Fruit fly (Drosophila melanogaster) whole organism, wandering third instar larva: Measurements from ENCODE around the gene UQCR-6.4L.

Source experiments
- Abd-B ChIP-seq: fragments of >200 bp; optimal IDR thresholded peaks from 2 replicates; lab custom pipeline; 2017; ENCODE audit warnings: missing biosample characterization, missing genetic modification characterization
- CG32264 ChIP-seq: fragments of 200-800 bp; sonication (Bioruptor generic); optimal IDR thresholded peaks from 2 replicates; lab custom pipeline; 2016; ENCODE audit warnings: missing biosample characterization, missing genetic modification characterization
- CG9705 ChIP-seq: fragments of 200-800 bp; sonication (Bioruptor generic); optimal IDR thresholded peaks from 2 replicates; lab custom pipeline; 2018; ENCODE audit warnings: missing biosample characterization, mild to moderate bottlenecking, missing genetic modification characterization
- CrebA ChIP-seq: fragments of 200-800 bp; sonication (Bioruptor generic); optimal IDR thresholded peaks from 2 replicates; lab custom pipeline; 2016; ENCODE audit warnings: missing biosample characterization, mild to moderate bottlenecking, missing genetic modification characterization, borderline replicate concordance
- Dfd ChIP-seq: fragments of >200 bp; optimal IDR thresholded peaks from 2 replicates; lab custom pipeline; 2017; ENCODE audit warnings: missing biosample characterization, missing genetic modification characterization
- Dif ChIP-seq: fragments of 200-275, 200-300 bp; sonication (Bioruptor generic); optimal IDR thresholded peaks from 2 replicates; lab custom pipeline; 2018; ENCODE audit warnings: missing biosample characterization, missing genetic modification characterization; ENCODE audit not compliant: partially characterized antibody
- GATAd ChIP-seq: sonication (Bioruptor generic); optimal IDR thresholded peaks from 2 replicates; lab custom pipeline; 2016; ENCODE audit warnings: missing biosample characterization, missing genetic modification characterization
- HLH106 ChIP-seq: fragments of 200-800 bp; optimal IDR thresholded peaks from 3 replicates; lab custom pipeline; 2019; ENCODE audit warnings: missing biosample characterization, mild to moderate bottlenecking, missing genetic modification characterization, moderate library complexity
- Hnf4 ChIP-seq: fragments of 200-800 bp; sonication (Bioruptor generic); optimal IDR thresholded peaks from 2 replicates; lab custom pipeline; 2016; ENCODE audit warnings: missing biosample characterization, mild to moderate bottlenecking, missing genetic modification characterization
- Hr78 ChIP-seq: fragments of >200 bp; optimal IDR thresholded peaks from 2 replicates; lab custom pipeline; 2017; ENCODE audit warnings: missing biosample characterization, missing genetic modification characterization
- Hr83 ChIP-seq: fragments of 200-300 bp; sonication (Bioruptor generic); optimal IDR thresholded peaks from 2 replicates; lab custom pipeline; 2016; ENCODE audit warnings: missing biosample characterization, mild to moderate bottlenecking, missing genetic modification characterization, moderate library complexity; ENCODE audit not compliant: poor library complexity, severe bottlenecking
- Jra ChIP-seq: sonication (Bioruptor generic); optimal IDR thresholded peaks from 2 replicates; lab custom pipeline; 2016; ENCODE audit warnings: missing biosample characterization, missing genetic modification characterization
- Mio ChIP-seq: sonication (Bioruptor generic); optimal IDR thresholded peaks from 2 replicates; lab custom pipeline; 2016; ENCODE audit warnings: missing biosample characterization, missing genetic modification characterization
- Myc ChIP-seq: fragments of >200 bp; optimal IDR thresholded peaks from 2 replicates; lab custom pipeline; 2017
- N ChIP-seq: fragments of >200 bp; optimal IDR thresholded peaks from 2 replicates; lab custom pipeline; 2018; ENCODE audit warnings: missing biosample characterization, missing external identifiers, missing genetic modification characterization
- OdsH ChIP-seq: fragments of 200-800 bp; sonication (Bioruptor generic); optimal IDR thresholded peaks from 2 replicates; lab custom pipeline; 2016; ENCODE audit warnings: missing biosample characterization, mild to moderate bottlenecking, missing genetic modification characterization
- Rel ChIP-seq, 2 experiments: fragments of 200-800 bp; sonication (Bioruptor generic) in 1 of 2; optimal IDR thresholded peaks; 2 replicates in 1 of 2; 3 replicates in 1 of 2; lab custom pipeline; 2016 to 2019; ENCODE audit warnings: mild to moderate bottlenecking in 2 of 2, missing biosample characterization in 2 of 2, missing genetic modification characterization in 2 of 2, moderate library complexity in 1 of 2
- Sp1 ChIP-seq: fragments of 200-800 bp; sonication (Bioruptor generic); optimal IDR thresholded peaks from 3 replicates; lab custom pipeline; 2019; ENCODE audit warnings: missing biosample characterization, mild to moderate bottlenecking, missing genetic modification characterization, moderate library complexity
- Vsx2 ChIP-seq: fragments of 200-300, 225-300 bp; sonication (Bioruptor generic); optimal IDR thresholded peaks from 2 replicates; lab custom pipeline; 2018; ENCODE audit warnings: missing biosample characterization, missing genetic modification characterization; ENCODE audit not compliant: partially characterized antibody
- br ChIP-seq: fragments of 200-800 bp; sonication (Bioruptor generic); optimal IDR thresholded peaks from 2 replicates; lab custom pipeline; 2016; ENCODE audit warnings: missing biosample characterization, missing genetic modification characterization
- brk ChIP-seq: fragments of 200-800 bp; sonication (Bioruptor generic); optimal IDR thresholded peaks from 2 replicates; lab custom pipeline; 2016; ENCODE audit warnings: missing biosample characterization, mild to moderate bottlenecking, missing genetic modification characterization
- dl ChIP-seq, 2 experiments: fragments of 175-275, 200-275 bp in 1 of 2; fragments of 200-275 bp in 1 of 2; sonication (Bioruptor generic); optimal IDR thresholded peaks; lab custom pipeline; 2018; ENCODE audit warnings: mild to moderate bottlenecking in 2 of 2, missing biosample characterization in 2 of 2, missing genetic modification characterization in 2 of 2, moderate library complexity in 2 of 2; ENCODE audit not compliant: partially characterized antibody in 2 of 2, insufficient read depth in 1 of 2
- dmrt93B ChIP-seq: fragments of 200-800 bp; sonication (Bioruptor generic); optimal IDR thresholded peaks from 2 replicates; lab custom pipeline; 2018; ENCODE audit warnings: missing biosample characterization, mild to moderate bottlenecking, missing genetic modification characterization
- dsf ChIP-seq: sonication (Bioruptor generic); optimal IDR thresholded peaks from 2 replicates; lab custom pipeline; 2016; ENCODE audit warnings: missing biosample characterization, missing genetic modification characterization, borderline replicate concordance
- ey ChIP-seq: fragments of 200-800 bp; sonication (Bioruptor generic); optimal IDR thresholded peaks from 2 replicates; lab custom pipeline; 2016; ENCODE audit warnings: missing biosample characterization, missing genetic modification characterization
- foxo ChIP-seq, 2 experiments: fragments of 200-800 bp; sonication (Bioruptor generic); optimal IDR thresholded peaks; 2 replicates in 1 of 2; 3 replicates in 1 of 2; lab custom pipeline; 2016 to 2017; ENCODE audit warnings: missing biosample characterization in 2 of 2, missing genetic modification characterization in 2 of 2
- fru ChIP-seq: fragments of 200-800 bp; sonication (Bioruptor generic); optimal IDR thresholded peaks from 3 replicates; lab custom pipeline; 2016; ENCODE audit warnings: missing biosample characterization, mild to moderate bottlenecking, missing genetic modification characterization
- h ChIP-seq: fragments of 200-800 bp; sonication (Bioruptor generic); optimal IDR thresholded peaks from 3 replicates; lab custom pipeline; 2016; ENCODE audit warnings: missing biosample characterization, mild to moderate bottlenecking, missing genetic modification characterization
- jim ChIP-seq: fragments of 175-275, 200-325 bp; sonication (Bioruptor generic); optimal IDR thresholded peaks from 2 replicates; lab custom pipeline; 2016; ENCODE audit warnings: missing biosample characterization, mild to moderate bottlenecking, missing genetic modification characterization
- lola ChIP-seq: fragments of >200 bp; optimal IDR thresholded peaks from 2 replicates; lab custom pipeline; 2017; ENCODE audit warnings: missing biosample characterization, missing genetic modification characterization
- pan ChIP-seq: fragments of >200 bp; optimal IDR thresholded peaks from 2 replicates; lab custom pipeline; 2017
- psq ChIP-seq: fragments of 200-800 bp; sonication (Bioruptor generic); optimal IDR thresholded peaks from 3 replicates; lab custom pipeline; 2017; ENCODE audit warnings: missing biosample characterization, mild to moderate bottlenecking, missing genetic modification characterization, moderate library complexity
- rgr ChIP-seq: fragments of 200-800 bp; sonication (Bioruptor generic); optimal IDR thresholded peaks from 3 replicates; lab custom pipeline; 2016; ENCODE audit warnings: missing biosample characterization, mild to moderate bottlenecking, missing genetic modification characterization
- sage ChIP-seq: fragments of 200-800 bp; sonication (Bioruptor generic); optimal IDR thresholded peaks from 2 replicates; lab custom pipeline; 2016; ENCODE audit warnings: missing biosample characterization, mild to moderate bottlenecking, missing genetic modification characterization
- sv ChIP-seq: fragments of 200-800 bp; sonication (Bioruptor generic); optimal IDR thresholded peaks from 3 replicates; lab custom pipeline; 2016; ENCODE audit warnings: missing biosample characterization, missing genetic modification characterization
- tai ChIP-seq: sonication (Bioruptor generic); optimal IDR thresholded peaks from 2 replicates; lab custom pipeline; 2016; ENCODE audit warnings: missing biosample characterization, missing genetic modification characterization
- usp ChIP-seq: fragments of >200 bp; optimal IDR thresholded peaks from 2 replicates; lab custom pipeline; 2017; ENCODE audit warnings: missing biosample characterization, missing genetic modification characterization
- woc ChIP-seq: sonication (Bioruptor generic); optimal IDR thresholded peaks from 2 replicates; lab custom pipeline; 2016; ENCODE audit warnings: missing biosample characterization, mild to moderate bottlenecking, missing genetic modification characterization

UQCR-6.4L gene

dm6 chr3L:16574307-16574946 lies 7.9 kb downstream of the UQCR-6.4L start, which contains the start of gene mbf1:
mbf1 (plus strand) TSS chr3L:16574436.
- TF ChIP-seq Sp1: peak; percentile 15
- TF ChIP-seq Jra (GFP tag; lab: Kevin White, UChicago): no peak
- TF ChIP-seq pan: no peak
- peak; percentile 13 for TF ChIP-seq fru
- peak; percentile 57 for TF ChIP-seq Hnf4 (GFP tag; lab: Kevin White, UChicago)
- no peak for TF ChIP-seq Rel (GFP tag; optimal IDR thresholded peaks at IDR 0.05; lab: Kevin White, UChicago)
- TF ChIP-seq Rel (tag; optimal IDR thresholded peaks at IDR 0.05; lab: Kevin White, UChicago): peak; percentile 33
- peak; percentile 20 for TF ChIP-seq HLH106 (tag; lab: Kevin White, UChicago)
- no peak for TF ChIP-seq dmrt93B
- peak; percentile 37 for TF ChIP-seq brk (GFP tag; lab: Kevin White, UChicago)

dm6 chr3L:16580049-16580448 lies 13.5 kb downstream of the UQCR-6.4L start, which contains the start of gene nxf2:
nxf2 (minus strand) TSS chr3L:16580306.
- TF ChIP-seq HLH106 (tag; lab: Kevin White, UChicago): peak; percentile 14
- peak; percentile 42 for TF ChIP-seq Hnf4 (GFP tag; lab: Kevin White, UChicago)
- no peak for TF ChIP-seq sv

dm6 chr3L:16581201-16581705 lies 14.7 kb downstream of the UQCR-6.4L start, which contains the start of gene Smn:
Smn (minus strand) TSS chr3L:16581547.
- TF ChIP-seq Abd-B (GFP tag; lab: Kevin White, UChicago): no peak
- no peak for TF ChIP-seq lola
- peak; percentile 15 for TF ChIP-seq Myc (lab: Kevin White, UChicago)
- TF ChIP-seq sage (GFP tag; lab: Kevin White, UChicago): no peak
- peak; percentile 64 for TF ChIP-seq HLH106 (tag; lab: Kevin White, UChicago)
- TF ChIP-seq tai: no peak
- TF ChIP-seq foxo (GFP tag; optimal IDR thresholded peaks at IDR 0.05; lab: Kevin White, UChicago): peak in 1 of 2 experiments; percentile 83
- TF ChIP-seq dl (GFP tag; optimal IDR thresholded peaks at IDR 0.05; lab: Kevin White, UChicago; ENCODE audit: insufficient read depth in 1 of 2, partially characterized antibody in 2 of 2): no peak
- TF ChIP-seq pan: no peak
- peak; percentile 59 for TF ChIP-seq dmrt93B
- TF ChIP-seq Sp1: peak; percentile 40
- TF ChIP-seq Dif (GFP tag; lab: Kevin White, UChicago): no peak
- TF ChIP-seq psq: peak; percentile 57
- no peak for TF ChIP-seq Dfd
- no peak for TF ChIP-seq Vsx2 (GFP tag; lab: Kevin White, UChicago)
- TF ChIP-seq ey (GFP tag; lab: Kevin White, UChicago): peak; percentile 63
- peak; percentile 65 for TF ChIP-seq h (GFP tag; lab: Kevin White, UChicago)
- TF ChIP-seq CG32264 (GFP tag; lab: Kevin White, UChicago): peak; percentile 55
- TF ChIP-seq br (GFP tag; lab: Kevin White, UChicago): peak; percentile 76
- no peak for TF ChIP-seq Mio
- TF ChIP-seq jim (GFP tag; lab: Kevin White, UChicago): no peak
- peak; percentile 73 for TF ChIP-seq fru
- TF ChIP-seq sv: no peak
- TF ChIP-seq rgr (GFP tag; lab: Kevin White, UChicago): peak; percentile 78
- TF ChIP-seq OdsH (GFP tag; lab: Kevin White, UChicago): peak; percentile 66
- peak; percentile 70 for TF ChIP-seq woc
- no peak for TF ChIP-seq brk (GFP tag; lab: Kevin White, UChicago)
- TF ChIP-seq Hnf4 (GFP tag; lab: Kevin White, UChicago): peak; percentile 85
- no peak for TF ChIP-seq Hr83 (GFP tag; lab: Kevin White, UChicago)
- no peak for TF ChIP-seq usp
- TF ChIP-seq GATAd: no peak
- TF ChIP-seq Hr78 (GFP tag; lab: Kevin White, UChicago): no peak
- TF ChIP-seq CG9705 (GFP tag; lab: Kevin White, UChicago): peak; percentile 21
- peak; percentile 39 for TF ChIP-seq dsf (GFP tag; lab: Kevin White, UChicago)
- TF ChIP-seq N: no peak
- no peak for TF ChIP-seq Rel (GFP tag; optimal IDR thresholded peaks at IDR 0.05; lab: Kevin White, UChicago)
- TF ChIP-seq Rel (tag; optimal IDR thresholded peaks at IDR 0.05; lab: Kevin White, UChicago): peak; percentile 84
- TF ChIP-seq CrebA (GFP tag; lab: Kevin White, UChicago): no peak
- TF ChIP-seq Jra (GFP tag; lab: Kevin White, UChicago): peak; percentile 85
